Worm (Caenorhabditis elegans) whole organism, L4 larva: ENCODE data around the gene yif-1.

Experiments used
- D1046.2 ChIP-seq: fragments of 200-800 bp; sonication (Bioruptor generic); IDR thresholded peaks from 2 replicates; pipeline ENCODE4 v1.3.6; 2022; ENCODE audit warnings: missing genetic modification characterization, missing compliant biosample characterization
- F26F4.8 ChIP-seq: fragments of 200-800 bp; sonication (Bioruptor generic); conservative IDR thresholded peaks from 2 replicates; pipeline ENCODE4 v1.3.6; 2022; ENCODE audit warnings: missing genetic modification characterization, missing compliant biosample characterization
- F49E8.2 ChIP-seq: sonication (generic microtip); optimal IDR thresholded peaks from 2 replicates; lab custom pipeline; 2016; ENCODE audit warnings: missing compliant biosample characterization, mild to moderate bottlenecking, missing genetic modification characterization, borderline replicate concordance
- T26A8.4 ChIP-seq: fragments of 200-800 bp; sonication (Bioruptor generic); IDR thresholded peaks from 2 replicates; pipeline ENCODE4 v1.3.6; 2022; ENCODE audit warnings: missing genetic modification characterization, missing compliant biosample characterization
- Y105C5A.15 ChIP-seq: fragments of 200-800 bp; sonication (Bioruptor generic); IDR thresholded peaks from 2 replicates; pipeline ENCODE4 v1.3.6; 2022; ENCODE audit warnings: missing genetic modification characterization, missing compliant biosample characterization
- Y48G9A.11 ChIP-seq: fragments of 200-800 bp; sonication (Bioruptor generic); IDR thresholded peaks from 2 replicates; pipeline ENCODE4 v1.3.6; 2022; ENCODE audit warnings: missing genetic modification reagents, missing genetic modification characterization, missing compliant biosample characterization
- ZK337.2 ChIP-seq: fragments of 200-800 bp; sonication (Bioruptor generic); IDR thresholded peaks from 2 replicates; pipeline ENCODE4 v1.3.6; 2022; ENCODE audit warnings: missing genetic modification reagents, missing genetic modification characterization, missing compliant biosample characterization
- ZK546.5 ChIP-seq, 2 experiments: sonication (generic microtip); optimal IDR thresholded peaks; 2 replicates each; lab custom pipeline; 2017; ENCODE audit warnings: missing biosample characterization in 2 of 2, missing genetic modification characterization in 2 of 2
- aly-2 ChIP-seq: sonication (generic microtip); optimal IDR thresholded peaks from 2 replicates; lab custom pipeline; 2018; ENCODE audit warnings: missing biosample characterization, missing genetic modification characterization
- ama-1 ChIP-seq: fragments of 150-350 bp; optimal IDR thresholded peaks from 2 replicates; lab custom pipeline; 2014; ENCODE audit warnings: inconsistent platforms, mixed read lengths
- attf-4 ChIP-seq: sonication (generic microtip); optimal IDR thresholded peaks from 3 replicates; lab custom pipeline; 2017; ENCODE audit warnings: missing biosample characterization, missing genetic modification characterization
- ceh-20 ChIP-seq: fragments of 200-800 bp; sonication (Bioruptor generic); IDR thresholded peaks from 2 replicates; pipeline ENCODE4 v1.3.6; 2022; ENCODE audit warnings: missing genetic modification reagents, missing genetic modification characterization, missing compliant biosample characterization
- ceh-28 ChIP-seq: fragments of 150-350 bp; optimal IDR thresholded peaks from 2 replicates; lab custom pipeline; 2014; ENCODE audit warnings: missing biosample characterization, missing genetic modification reagents, missing genetic modification characterization
- ceh-32 ChIP-seq: sonication (generic microtip); optimal IDR thresholded peaks from 2 replicates; lab custom pipeline; 2016; ENCODE audit warnings: mild to moderate bottlenecking, missing genetic modification characterization, missing compliant biosample characterization; ENCODE audit not compliant: poor library complexity
- ces-1 ChIP-seq: fragments of 150-350 bp; sonication (generic microtip); optimal IDR thresholded peaks from 4 replicates; lab custom pipeline; 2014; ENCODE audit warnings: missing biosample characterization, missing genetic modification reagents, missing genetic modification characterization
- daf-16 ChIP-seq, 3 experiments: sonication (generic microtip); optimal IDR thresholded peaks; 2 replicates each; lab custom pipeline; 2016 to 2017; ENCODE audit warnings: missing genetic modification characterization in 3 of 3, missing genetic modification reagents in 3 of 3, mild to moderate bottlenecking in 2 of 3, missing compliant biosample characterization in 2 of 3, missing biosample characterization in 1 of 3, moderate library complexity in 1 of 3
- daf-19 ChIP-seq: fragments of 200-800 bp; sonication (Bioruptor generic); conservative IDR thresholded peaks from 2 replicates; pipeline ENCODE4 v1.3.6; 2022; ENCODE audit warnings: missing genetic modification characterization, missing compliant biosample characterization
- dmd-9 ChIP-seq: fragments of 200-800 bp; sonication (Bioruptor generic); IDR thresholded peaks from 2 replicates; pipeline ENCODE4 v1.3.6; 2022; ENCODE audit warnings: missing genetic modification reagents, missing genetic modification characterization, missing compliant biosample characterization
- dpl-1 ChIP-seq: fragments of 150-350 bp; optimal IDR thresholded peaks from 2 replicates; lab custom pipeline; 2014; ENCODE audit warnings: missing biosample characterization, missing genetic modification reagents, missing genetic modification characterization
- egl-27 ChIP-seq: sonication (generic microtip); optimal IDR thresholded peaks from 3 replicates; lab custom pipeline; 2017; ENCODE audit warnings: missing biosample characterization, missing genetic modification reagents, missing genetic modification characterization
- gei-8 ChIP-seq: fragments of 200-800 bp; sonication (Bioruptor generic); optimal IDR thresholded peaks from 2 replicates; lab custom pipeline; 2018; ENCODE audit warnings: mild to moderate bottlenecking, missing genetic modification characterization, missing compliant biosample characterization
- hif-1 ChIP-seq, 2 experiments: sonication (generic microtip); optimal IDR thresholded peaks; 2 replicates each; lab custom pipeline; 2016 to 2017; ENCODE audit warnings: missing compliant biosample characterization in 2 of 2, missing genetic modification characterization in 2 of 2, missing genetic modification reagents in 2 of 2, missing genotype in 2 of 2, mild to moderate bottlenecking in 1 of 2
- jun-1 ChIP-seq: fragments of 150-350 bp; optimal IDR thresholded peaks from 2 replicates; lab custom pipeline; 2014; ENCODE audit warnings: missing biosample characterization, missing genetic modification reagents, missing genetic modification characterization
- lin-1 ChIP-seq: fragments of 200-800 bp; sonication (Bioruptor generic); IDR thresholded peaks from 2 replicates; pipeline ENCODE4 v1.3.6; 2022; ENCODE audit warnings: missing genetic modification reagents, missing genetic modification characterization, missing compliant biosample characterization
- lin-15B ChIP-seq: fragments of 150-350 bp; sonication (generic microtip); optimal IDR thresholded peaks from 3 replicates; lab custom pipeline; 2014; ENCODE audit warnings: missing biosample characterization, missing genetic modification characterization
- lin-29 ChIP-seq: fragments of 200-800 bp; sonication (Bioruptor generic); IDR thresholded peaks from 2 replicates; pipeline ENCODE4 v1.3.6; 2022; ENCODE audit warnings: missing genetic modification reagents, missing genetic modification characterization, missing compliant biosample characterization
- lin-38 ChIP-seq: fragments of 200-800 bp; sonication (Bioruptor generic); IDR thresholded peaks from 2 replicates; pipeline ENCODE4 v1.3.6; 2022; ENCODE audit warnings: missing genetic modification reagents, missing genetic modification characterization, missing compliant biosample characterization
- lin-39 ChIP-seq: fragments of 150-350 bp; optimal IDR thresholded peaks from 2 replicates; lab custom pipeline; 2014; ENCODE audit warnings: missing biosample characterization, missing genetic modification reagents, missing genetic modification characterization
- lsy-2 ChIP-seq, 2 experiments: fragments of 150-350 bp in 1 of 2; sonication (generic microtip) in 1 of 2; optimal IDR thresholded peaks; 2 replicates each; lab custom pipeline; 2014 to 2017; ENCODE audit warnings: missing biosample characterization in 2 of 2, missing genetic modification characterization in 2 of 2
- madf-5 ChIP-seq, 2 experiments: fragments of 200-800 bp; sonication (Bioruptor generic); IDR thresholded peaks; 2 replicates each; pipeline ENCODE4 v1.3.6; 2022; ENCODE audit warnings: missing compliant biosample characterization in 2 of 2, missing genetic modification characterization in 2 of 2
- mep-1 ChIP-seq: fragments of 150-350 bp; sonication (generic microtip); optimal IDR thresholded peaks from 3 replicates; lab custom pipeline; 2014; ENCODE audit warnings: missing biosample characterization, missing genetic modification characterization
- mxl-2 ChIP-seq: fragments of 200-800 bp; sonication (Bioruptor generic); conservative IDR thresholded peaks from 2 replicates; pipeline ENCODE4 v1.3.6; 2022; ENCODE audit warnings: missing genetic modification reagents, missing genetic modification characterization, missing compliant biosample characterization
- mxl-3 ChIP-seq: fragments of 200-800 bp; sonication (Bioruptor generic); optimal IDR thresholded peaks from 2 replicates; lab custom pipeline; 2018; ENCODE audit warnings: mild to moderate bottlenecking, missing genetic modification characterization, missing compliant biosample characterization
- nhr-102 ChIP-seq: sonication (generic microtip); optimal IDR thresholded peaks from 2 replicates; lab custom pipeline; 2016; ENCODE audit warnings: mild to moderate bottlenecking, missing genetic modification characterization, moderate library complexity, missing compliant biosample characterization
- nhr-111 ChIP-seq: fragments of 200-800 bp; sonication (Bioruptor generic); optimal IDR thresholded peaks from 2 replicates; lab custom pipeline; 2018; ENCODE audit warnings: mild to moderate bottlenecking, missing genetic modification characterization, missing compliant biosample characterization
- nhr-25 ChIP-seq: sonication (generic microtip); optimal IDR thresholded peaks from 2 replicates; lab custom pipeline; 2017; ENCODE audit warnings: missing genetic modification characterization, mild to moderate bottlenecking, missing compliant biosample characterization, antibody characterized with exemption, moderate library complexity, borderline replicate concordance; ENCODE audit not compliant: insufficient read depth
- nhr-28 ChIP-seq: fragments of 150-350 bp; optimal IDR thresholded peaks from 2 replicates; lab custom pipeline; 2014; ENCODE audit warnings: missing biosample characterization, missing genetic modification characterization
- nhr-41 ChIP-seq: fragments of 200-800 bp; sonication (Bioruptor generic); IDR thresholded peaks from 2 replicates; pipeline ENCODE4 v1.3.6; 2022; ENCODE audit warnings: missing genetic modification reagents, missing genetic modification characterization, missing compliant biosample characterization
- nhr-48 ChIP-seq: sonication (generic microtip); optimal IDR thresholded peaks from 2 replicates; lab custom pipeline; 2016; ENCODE audit warnings: mild to moderate bottlenecking, missing genetic modification characterization, missing compliant biosample characterization
- nhr-77 ChIP-seq: fragments of 150-350 bp; optimal IDR thresholded peaks from 2 replicates; lab custom pipeline; 2014; ENCODE audit warnings: missing biosample characterization, missing genetic modification characterization
- pqm-1 ChIP-seq: sonication (generic microtip); optimal IDR thresholded peaks from 2 replicates; lab custom pipeline; 2017; ENCODE audit warnings: missing biosample characterization, missing genetic modification characterization
- rbr-2 ChIP-seq: sonication (generic microtip); optimal IDR thresholded peaks from 2 replicates; lab custom pipeline; 2016; ENCODE audit warnings: missing genotype, missing genetic modification characterization, missing compliant biosample characterization
- saeg-2 ChIP-seq: fragments of 200-800 bp; sonication (Bioruptor generic); IDR thresholded peaks from 2 replicates; pipeline ENCODE4 v1.3.6; 2022; ENCODE audit warnings: missing genetic modification reagents, missing genetic modification characterization, missing compliant biosample characterization
- sdz-12 ChIP-seq: fragments of 200-800 bp; sonication (Bioruptor generic); optimal IDR thresholded peaks from 2 replicates; lab custom pipeline; 2018; ENCODE audit warnings: mild to moderate bottlenecking, missing genetic modification characterization, missing compliant biosample characterization
- skn-1 ChIP-seq: fragments of 150-350 bp; optimal IDR thresholded peaks from 2 replicates; lab custom pipeline; 2014; ENCODE audit warnings: missing biosample characterization, missing genetic modification characterization
- unc-39 ChIP-seq: sonication (generic microtip); optimal IDR thresholded peaks from 2 replicates; lab custom pipeline; 2017; ENCODE audit warnings: missing biosample characterization, missing genetic modification characterization
- unc-62 ChIP-seq, 3 experiments: fragments of 150-350 bp in 1 of 3; sonication (generic microtip); optimal IDR thresholded peaks in 2 of 3; peaks in 1 of 3; 1 replicate in 1 of 3; 2 replicates in 2 of 3; lab custom pipeline; 2014 to 2017; ENCODE audit warnings: missing biosample characterization in 3 of 3, missing genetic modification characterization in 3 of 3, missing genetic modification reagents in 3 of 3, missing genotype in 1 of 3
- vab-7 ChIP-seq: fragments of 200-800 bp; sonication (Bioruptor generic); IDR thresholded peaks from 2 replicates; pipeline ENCODE4 v1.3.6; 2022; ENCODE audit warnings: missing genetic modification reagents, missing genetic modification characterization, missing compliant biosample characterization
- zfp-3 ChIP-seq: fragments of 200-800 bp; sonication (Bioruptor generic); conservative IDR thresholded peaks from 2 replicates; pipeline ENCODE4 v1.3.6; 2022; ENCODE audit warnings: missing genetic modification reagents, missing genetic modification characterization, missing compliant biosample characterization
- zip-11 ChIP-seq: fragments of 200-800 bp; sonication (Bioruptor generic); IDR thresholded peaks from 2 replicates; pipeline ENCODE4 v1.3.6; 2022; ENCODE audit warnings: missing genetic modification characterization, missing compliant biosample characterization
- zip-2 ChIP-seq: fragments of 150-350 bp; optimal IDR thresholded peaks from 2 replicates; lab custom pipeline; 2014; ENCODE audit warnings: missing biosample characterization, missing genetic modification characterization

yif-1 gene

ce11 chrV:10039837-10040236, 14.9 kb downstream of the yif-1 start (continued):
- TF ChIP-seq dpl-1: peak; percentile 30
- no peak for TF ChIP-seq unc-39
- peak; percentile 59 for TF ChIP-seq nhr-48
- no peak for TF ChIP-seq skn-1 (tag; lab: Kevin White, UChicago)
- TF ChIP-seq mxl-3: peak; percentile 68
- TF ChIP-seq ZK337.2 (GFP tag; lab: Robert Waterston, UW): no peak
- peak; percentile 65 for TF ChIP-seq nhr-77 (tag; lab: Kevin White, UChicago)
- no peak for TF ChIP-seq ceh-28
- TF ChIP-seq gei-8 (GFP tag; lab: Kevin White, UChicago): no peak
- peak; percentile 58 for TF ChIP-seq pqm-1
- TF ChIP-seq mxl-2 (GFP tag; lab: Robert Waterston, UW): no peak
- TF ChIP-seq saeg-2 (GFP tag; lab: Robert Waterston, UW): no peak
- TF ChIP-seq Y48G9A.11 (GFP tag; lab: Robert Waterston, UW): no peak
- no peak for TF ChIP-seq ama-1
- no peak for TF ChIP-seq lin-15B (tag; lab: Kevin White, UChicago)
- no peak for TF ChIP-seq sdz-12
- TF ChIP-seq lsy-2 (tag; optimal IDR thresholded peaks at IDR 0.05; lab: Kevin White, UChicago): peak; percentile 68 to 88
- TF ChIP-seq lin-38 (GFP tag; lab: Robert Waterston, UW): no peak; the same call in 1 of the 2 replicates
- TF ChIP-seq nhr-28 (tag; lab: Kevin White, UChicago): peak; percentile 90
- no peak for TF ChIP-seq ZK546.5 (tag; optimal IDR thresholded peaks at IDR 0.05; lab: Kevin White, UChicago)
- no peak for TF ChIP-seq F49E8.2 (tag; lab: Kevin White, UChicago)
- no peak for TF ChIP-seq aly-2
- TF ChIP-seq T26A8.4 (GFP tag; lab: Robert Waterston, UW): peak; percentile 45; the same call in 1 of the 2 replicates
- TF ChIP-seq vab-7: no peak
- no peak for TF ChIP-seq nhr-41
- peak; percentile 77 for TF ChIP-seq rbr-2 (tag; lab: Kevin White, UChicago)
- no peak for TF ChIP-seq zip-11 (GFP tag; lab: Robert Waterston, UW)
- TF ChIP-seq lin-39 (tag; lab: Kevin White, UChicago): no peak
- no peak for TF ChIP-seq madf-5 (GFP tag; IDR thresholded peaks at IDR 0.05; lab: Robert Waterston, UW)
- peak in 1 of 2 experiments; percentile 32 for TF ChIP-seq unc-62 (GFP tag; optimal IDR thresholded peaks at IDR 0.05 in 1 of 2; lab: Kevin White, UChicago)
- no peak for TF ChIP-seq unc-62 (tag; optimal IDR thresholded peaks at IDR 0.05; lab: Kevin White, UChicago)
- peak in 1 of 2 experiments; percentile 6 for TF ChIP-seq daf-16 (GFP tag; optimal IDR thresholded peaks at IDR 0.05; lab: Kevin White, UChicago)
- peak; percentile 74 for TF ChIP-seq daf-16 (tag; optimal IDR thresholded peaks at IDR 0.05; lab: Kevin White, UChicago)
- TF ChIP-seq zfp-3 (GFP tag; lab: Robert Waterston, UW): no peak
- no peak for TF ChIP-seq D1046.2 (GFP tag; lab: Robert Waterston, UW)
- no peak for TF ChIP-seq ces-1
- TF ChIP-seq Y105C5A.15 (GFP tag; lab: Robert Waterston, UW): no peak
- TF ChIP-seq attf-4: no peak
- peak; percentile 54 for TF ChIP-seq nhr-102 (tag; lab: Kevin White, UChicago)
- peak; percentile 55 for TF ChIP-seq jun-1 (tag; lab: Kevin White, UChicago)
- TF ChIP-seq dmd-9 (GFP tag; lab: Robert Waterston, UW): no peak
- TF ChIP-seq ceh-20 (GFP tag; lab: Robert Waterston, UW): peak; percentile 56; the same call in 1 of the 2 replicates
- TF ChIP-seq ceh-32 (tag; lab: Kevin White, UChicago): peak; percentile 20
- TF ChIP-seq mep-1 (tag; lab: Kevin White, UChicago): peak; percentile 89
- no peak for TF ChIP-seq daf-19 (GFP tag; lab: Robert Waterston, UW)
- no peak for TF ChIP-seq zip-2 (tag; lab: Kevin White, UChicago)
- no peak for TF ChIP-seq nhr-111 (GFP tag; lab: Kevin White, UChicago)
- no peak for TF ChIP-seq lin-1
- TF ChIP-seq hif-1 (tag; optimal IDR thresholded peaks at IDR 0.05; lab: Kevin White, UChicago): peak in 1 of 2 experiments; percentile 44
- TF ChIP-seq lin-29: no peak
- TF ChIP-seq egl-27 (tag; lab: Kevin White, UChicago): no peak
- no peak for TF ChIP-seq F26F4.8 (GFP tag; lab: Robert Waterston, UW)
- peak; percentile 1 for TF ChIP-seq nhr-25
